Worm (Caenorhabditis elegans) whole organism, mixed stage, embryonic: ENCODE measurements around the gene fbxc-54.

Experiments
- elt-3 ChIP-seq: fragments of 150-350 bp; optimal IDR thresholded peaks from 2 replicates; lab custom pipeline; 2014; ENCODE audit warnings: missing biosample characterization, missing genetic modification characterization
- nhr-237 ChIP-seq: fragments of 150-350 bp; optimal IDR thresholded peaks from 2 replicates; lab custom pipeline; 2014; ENCODE audit warnings: missing biosample characterization, missing genetic modification characterization
- nhr-28 ChIP-seq: fragments of 150-350 bp; optimal IDR thresholded peaks from 2 replicates; lab custom pipeline; 2014; ENCODE audit warnings: missing biosample characterization, missing genetic modification characterization
- unc-62 ChIP-seq: fragments of 150-350 bp; optimal IDR thresholded peaks from 2 replicates; lab custom pipeline; 2014; ENCODE audit warnings: missing biosample characterization, missing genetic modification reagents, missing genetic modification characterization

DNA sequence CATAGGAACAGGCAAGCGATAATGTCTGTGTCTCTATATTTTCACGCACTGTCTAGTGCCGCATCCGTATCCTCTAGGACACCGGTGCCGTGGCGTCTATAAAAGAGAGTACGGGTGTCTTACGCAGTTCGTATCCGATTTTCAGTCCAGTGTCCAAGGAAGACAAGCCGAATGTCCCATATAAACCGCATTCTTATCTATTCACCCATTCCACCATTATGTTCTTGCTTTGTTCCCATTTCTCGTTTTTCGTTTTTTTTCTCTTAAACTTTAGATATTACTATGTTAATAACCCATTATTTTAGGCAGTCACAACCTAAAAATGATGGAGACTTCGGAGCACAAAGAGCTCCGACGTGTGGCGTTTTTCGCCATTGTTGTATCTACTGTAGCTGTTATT lies 8.5 kb upstream of the fbxc-54 start, which contains the start of gene sqt-2:
- TF ChIP-seq elt-3 (tag; lab: Kevin White, UChicago) (no peak), unc-62 (GFP tag; lab: Kevin White, UChicago) (no peak), nhr-28 (tag; lab: Kevin White, UChicago) (no peak), nhr-237 (tag; lab: Kevin White, UChicago) (no peak)
